Fruit fly (Drosophila melanogaster): ENCODE measurements around the gene CG13737.
A peak's percentile ranks its signal among the peaks of the same experiment; 100 is the strongest.

CG13737 gene

DNA sequence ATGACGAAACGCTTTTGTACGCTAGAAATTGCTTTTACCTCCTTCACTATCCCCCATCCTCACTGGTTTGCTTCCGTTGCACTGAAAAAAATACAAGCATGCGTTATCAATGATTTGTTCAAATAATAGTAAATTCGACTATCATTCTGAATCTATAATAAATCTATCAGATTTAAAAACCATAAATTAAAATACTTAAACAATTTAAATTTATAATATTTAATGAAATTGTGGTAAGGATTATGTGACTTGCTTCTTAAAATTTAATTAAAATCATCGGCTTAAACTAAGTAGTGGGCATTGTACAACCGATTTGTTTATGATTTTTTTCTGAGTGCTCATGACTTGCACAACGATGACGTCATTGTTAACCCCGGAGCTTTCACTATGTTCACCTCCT, 26.7 kb downstream of the CG13737 start (continued):
- TF ChIP-seq CG13123 (GFP tag; optimal IDR thresholded peaks at IDR 0.05) = no peak
- TF ChIP-seq CG9932 (GFP tag; IDR thresholded peaks at IDR 0.05) = peak; percentile 34; the same call in 1 of the 2 replicates
- no peak for TF ChIP-seq Dp (GFP tag; optimal IDR thresholded peaks at IDR 0.05)
- peak; percentile 57 for TF ChIP-seq unpg (GFP tag; optimal IDR thresholded peaks at IDR 0.05)
- TF ChIP-seq CG11695 (GFP tag; IDR thresholded peaks at IDR 0.05) = peak; percentile 71; the same call in 2 of the 3 replicates
- no peak for TF ChIP-seq lov (optimal IDR thresholded peaks at IDR 0.05)
- no peak for TF ChIP-seq lov (GFP tag; IDR thresholded peaks at IDR 0.05)
- TF ChIP-seq ken (GFP tag; IDR thresholded peaks at IDR 0.05) = no peak
- peak; percentile 55 for TF ChIP-seq fd3F (GFP tag; optimal IDR thresholded peaks at IDR 0.05)
- no peak for TF ChIP-seq chif (GFP tag; optimal IDR thresholded peaks at IDR 0.05)
- no peak for TF ChIP-seq CG6272 (GFP tag; IDR thresholded peaks at IDR 0.05)
- TF ChIP-seq CG14667 (GFP tag; IDR thresholded peaks at IDR 0.05) = no peak
- TF ChIP-seq chinmo (GFP tag; IDR thresholded peaks at IDR 0.05; ENCODE audit: partially characterized antibody) = no peak
- TF ChIP-seq onecut (GFP tag; IDR thresholded peaks at IDR 0.05) = peak; percentile 56; the same call in 1 of the 2 replicates
- TF ChIP-seq CG16779 (GFP tag; IDR thresholded peaks at IDR 0.05) = no peak
- TF ChIP-seq Trl (optimal IDR thresholded peaks at IDR 0.05) = no peak
- TF ChIP-seq Trl (GFP tag; optimal IDR thresholded peaks at IDR 0.05) = no peak
- no peak for TF ChIP-seq Lim3 (GFP tag; IDR thresholded peaks at IDR 0.05)
- no peak for TF ChIP-seq Poxn (GFP tag; IDR thresholded peaks at IDR 0.05)
- TF ChIP-seq CG11456 (GFP tag; IDR thresholded peaks at IDR 0.05) = no peak
- peak; percentile 80 for TF ChIP-seq Sox100B (GFP tag; optimal IDR thresholded peaks at IDR 0.05)
- TF ChIP-seq Xbp1 (GFP tag; optimal IDR thresholded peaks at IDR 0.05) = peak; percentile 37
- TF ChIP-seq CG31441 (GFP tag; IDR thresholded peaks at IDR 0.05) = peak; percentile 78
- no peak for TF ChIP-seq Scr (GFP tag; IDR thresholded peaks at IDR 0.05; ENCODE audit: partially characterized antibody)
- no peak for TF ChIP-seq CG7987 (GFP tag; optimal IDR thresholded peaks at IDR 0.05)
- TF ChIP-seq CG9437 (GFP tag; optimal IDR thresholded peaks at IDR 0.05) = peak; percentile 47
- TF ChIP-seq seq (GFP tag; IDR thresholded peaks at IDR 0.05) = peak; percentile 9; the same call in 1 of the 2 replicates
- TF ChIP-seq az2 (GFP tag; optimal IDR thresholded peaks at IDR 0.05) = peak; percentile 36
- no peak for TF ChIP-seq CG13624 (GFP tag; optimal IDR thresholded peaks at IDR 0.05)
- TF ChIP-seq tna (GFP tag; IDR thresholded peaks at IDR 0.05; ENCODE audit: partially characterized antibody) = no peak
- peak; percentile 18 for TF ChIP-seq exex (tag; optimal IDR thresholded peaks at IDR 0.05)
- TF ChIP-seq CG13424 (tag; optimal IDR thresholded peaks at IDR 0.05) = peak; percentile 80
- TF ChIP-seq bigmax (GFP tag; optimal IDR thresholded peaks at IDR 0.05) = no peak
- TF ChIP-seq ind (GFP tag; optimal IDR thresholded peaks at IDR 0.05) = peak; percentile 47
- no peak for TF ChIP-seq mirr (GFP tag; optimal IDR thresholded peaks at IDR 0.05)
- TF ChIP-seq BEAF-32 (GFP tag; optimal IDR thresholded peaks at IDR 0.05) = no peak
- TF ChIP-seq HLH3B (GFP tag; IDR thresholded peaks at IDR 0.05) = peak; percentile 51; the same call in 1 of the 2 replicates
- no peak for TF ChIP-seq emc (GFP tag; optimal IDR thresholded peaks at IDR 0.05)
- TF ChIP-seq esg (GFP tag; conservative IDR thresholded peaks at IDR 0.05) = 0 out of 2 replicates have a peak, but pooled peaks have one; percentile 11
- TF ChIP-seq unc-4 (GFP tag; IDR thresholded peaks at IDR 0.05; ENCODE audit: partially characterized antibody) = no peak
- no peak for TF ChIP-seq Drgx (GFP tag; IDR thresholded peaks at IDR 0.05)
- TF ChIP-seq dysf (GFP tag; IDR thresholded peaks at IDR 0.05) = peak; percentile 56; the same call in 2 of the 3 replicates
- no peak for TF ChIP-seq CG12744 (GFP tag; optimal IDR thresholded peaks at IDR 0.05)
- no peak for TF ChIP-seq CG16815 (GFP tag; optimal IDR thresholded peaks at IDR 0.05)
- 0 out of 4 replicates have a peak, but pooled peaks have one; percentile 1 for TF ChIP-seq Gug (GFP tag; IDR thresholded peaks at IDR 0.05)
- TF ChIP-seq wdn (GFP tag; IDR thresholded peaks at IDR 0.05) = no peak
- TF ChIP-seq scrt (GFP tag; optimal IDR thresholded peaks at IDR 0.05) = peak; percentile 78
- TF ChIP-seq Opbp (GFP tag; IDR thresholded peaks at IDR 0.05; ENCODE audit: partially characterized antibody) = no peak
- peak; percentile 54 for TF ChIP-seq Ets65A (GFP tag)
- TF ChIP-seq lilli (GFP tag; optimal IDR thresholded peaks at IDR 0.05) = peak; percentile 20
- TF ChIP-seq Hr51 (GFP tag; optimal IDR thresholded peaks at IDR 0.05) = peak in 1 of 2 experiments; percentile 88
- peak; percentile 71 for TF ChIP-seq sens (GFP tag)
